Fruit fly (Drosophila melanogaster): ENCODE data around the gene bru2.

Gene bru2

DNA sequence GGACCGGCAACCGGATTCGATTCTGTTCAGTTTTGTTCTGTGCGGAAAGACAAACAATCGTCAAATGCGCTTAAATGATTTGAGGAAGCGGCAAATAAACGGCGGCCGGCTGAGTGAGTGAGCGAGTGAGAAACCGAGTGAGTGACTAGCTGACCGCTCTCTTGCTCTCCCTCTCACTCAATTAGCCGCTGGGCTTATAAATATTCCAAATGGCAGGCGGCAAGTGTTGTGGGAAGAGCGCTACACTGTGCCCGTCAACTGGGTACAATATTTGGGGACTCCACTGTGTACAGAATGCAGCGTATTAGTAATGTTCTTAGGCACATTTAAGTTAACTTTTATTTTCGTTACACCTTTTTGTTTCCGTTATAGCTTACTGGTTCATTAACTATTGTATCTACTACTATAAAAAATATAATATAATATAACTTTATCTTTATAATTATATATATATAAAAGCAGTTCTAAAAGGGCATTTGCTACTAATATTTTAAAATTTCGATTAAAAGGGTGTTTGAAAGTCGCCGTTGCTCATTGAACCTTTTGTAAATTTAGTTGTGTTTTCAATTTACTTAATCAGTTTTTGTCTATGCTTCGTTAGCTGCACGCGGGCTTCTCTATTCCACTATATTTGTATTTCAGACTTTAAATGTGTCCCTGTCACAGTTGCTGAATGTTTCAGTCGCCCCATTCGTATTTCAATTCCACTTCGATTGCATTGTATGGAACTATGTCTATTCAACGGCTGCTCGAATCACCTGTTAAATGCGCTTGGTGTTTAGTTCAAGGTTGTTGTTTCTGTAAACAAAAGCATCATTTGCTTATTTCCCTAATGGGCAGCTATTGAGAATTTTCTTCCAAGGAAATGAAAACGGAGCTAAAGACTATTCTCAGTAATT, 78.0 kb downstream of the bru2 start (continued):
- TF ChIP-seq CkIIα-i1 (GFP tag; IDR thresholded peaks at IDR 0.05) (no peak), gem (tag; optimal IDR thresholded peaks at IDR 0.05) (peak; percentile 37), Camta (GFP tag; optimal IDR thresholded peaks at IDR 0.05) (no peak), bigmax (GFP tag; optimal IDR thresholded peaks at IDR 0.05) (no peak), CG16779 (GFP tag; IDR thresholded peaks at IDR 0.05) (0 out of 2 replicates have a peak, but pooled peaks have one; percentile 43), ci (GFP tag; IDR thresholded peaks at IDR 0.05) (peak; percentile 48; the same call in 1 of the 3 replicates), Gsc (GFP tag; IDR thresholded peaks at IDR 0.05) (no peak), CG3281 (GFP tag; optimal IDR thresholded peaks at IDR 0.05) (no peak), ac (GFP tag; optimal IDR thresholded peaks at IDR 0.05) (no peak), Nf-YB (GFP tag; optimal IDR thresholded peaks at IDR 0.05) (no peak), HLH4C (GFP tag; IDR thresholded peaks at IDR 0.05; ENCODE audit: partially characterized antibody) (peak; percentile 46; the same call in 2 of the 3 replicates), ase (GFP tag; IDR thresholded peaks at IDR 0.05) (0 out of 3 replicates have a peak, but pooled peaks have one; percentile 13), lbe (GFP tag; optimal IDR thresholded peaks at IDR 0.05) (no peak), Usf (GFP tag; optimal IDR thresholded peaks at IDR 0.05) (no peak), CG3407 (GFP tag; optimal IDR thresholded peaks at IDR 0.05) (no peak), NfI (GFP tag; optimal IDR thresholded peaks at IDR 0.05) (no peak), CG3847 (GFP tag; IDR thresholded peaks at IDR 0.05) (no peak), Jarid2 (GFP tag; optimal IDR thresholded peaks at IDR 0.05) (no peak), luna (GFP tag; optimal IDR thresholded peaks at IDR 0.05) (no peak), NC2α (GFP tag; optimal IDR thresholded peaks at IDR 0.05) (no peak), bab2 (GFP tag; optimal IDR thresholded peaks at IDR 0.05) (no peak), CG14050 (GFP tag; IDR thresholded peaks at IDR 0.05) (no peak), CG9609 (GFP tag; optimal IDR thresholded peaks at IDR 0.05) (no peak), pan (optimal IDR thresholded peaks at IDR 0.05) (no peak), pan (GFP tag; optimal IDR thresholded peaks at IDR 0.05 in 1 of 2, IDR thresholded peaks at IDR 0.05 in 1 of 2) (peak in 1 of 2 experiments; percentile 31), ATbp (GFP tag; optimal IDR thresholded peaks at IDR 0.05) (no peak), ftz-f1 (GFP tag; optimal IDR thresholded peaks at IDR 0.05) (no peak), CG12942 (GFP tag; optimal IDR thresholded peaks at IDR 0.05) (no peak), dimm (GFP tag; IDR thresholded peaks at IDR 0.05) (no peak), Max (GFP tag; optimal IDR thresholded peaks at IDR 0.05) (no peak), CG3995 (GFP tag; optimal IDR thresholded peaks at IDR 0.05) (no peak), Sry-δ (GFP tag; optimal IDR thresholded peaks at IDR 0.05) (no peak), CG10321 (GFP tag; IDR thresholded peaks at IDR 0.05) (no peak), CG15269 (tag; optimal IDR thresholded peaks at IDR 0.05) (peak; percentile 36), stwl (tag; optimal IDR thresholded peaks at IDR 0.05) (no peak), ttk (GFP tag; IDR thresholded peaks at IDR 0.05) (no peak), pum (GFP tag; optimal IDR thresholded peaks at IDR 0.05) (no peak), fd102C (GFP tag; optimal IDR thresholded peaks at IDR 0.05) (no peak), CG7987 (GFP tag; optimal IDR thresholded peaks at IDR 0.05) (no peak), usp (GFP tag; optimal IDR thresholded peaks at IDR 0.05) (no peak), hkb (optimal IDR thresholded peaks at IDR 0.05) (no peak), hkb (GFP tag; IDR thresholded peaks at IDR 0.05) (no peak), sisA (GFP tag; IDR thresholded peaks at IDR 0.05) (0 out of 2 replicates have a peak, but pooled peaks have one; percentile 21), org-1 (GFP tag; optimal IDR thresholded peaks at IDR 0.05) (no peak), CG14014 (GFP tag; IDR thresholded peaks at IDR 0.05) (peak; percentile 36; the same call in 1 of the 2 replicates), Lim3 (GFP tag; IDR thresholded peaks at IDR 0.05) (no peak), pros (GFP tag; optimal IDR thresholded peaks at IDR 0.05) (no peak), ind (GFP tag; optimal IDR thresholded peaks at IDR 0.05) (no peak), CG6254 (GFP tag; optimal IDR thresholded peaks at IDR 0.05) (no peak), en (GFP tag; optimal IDR thresholded peaks at IDR 0.05) (no peak)

Data from whole organism, embryonic.